Worm (Caenorhabditis elegans) whole organism, L1 larva: Measurements from ENCODE around the gene Y8A9A.2.

Experiments
- C04F5.9 ChIP-seq: sonication (generic microtip); optimal IDR thresholded peaks from 2 replicates; lab custom pipeline; 2016; ENCODE audit warnings: missing genetic modification characterization, missing compliant biosample characterization
- C16A3.4 ChIP-seq: fragments of 150-350 bp; optimal IDR thresholded peaks from 2 replicates; lab custom pipeline; 2014; ENCODE audit warnings: missing biosample characterization, missing genetic modification characterization
- aly-2 ChIP-seq: fragments of 150-350 bp; optimal IDR thresholded peaks from 2 replicates; lab custom pipeline; 2014; ENCODE audit warnings: missing biosample characterization, missing genetic modification characterization
- blmp-1 ChIP-seq: fragments of 150-350 bp; optimal IDR thresholded peaks from 2 replicates; lab custom pipeline; 2014; ENCODE audit warnings: missing biosample characterization, missing genetic modification characterization
- ceh-63 ChIP-seq: fragments of 200-800 bp; sonication (Bioruptor generic); optimal IDR thresholded peaks from 2 replicates; lab custom pipeline; 2018; ENCODE audit warnings: mild to moderate bottlenecking, missing genetic modification characterization, missing compliant biosample characterization
- ceh-8 ChIP-seq: fragments of 200-800 bp; sonication (Bioruptor generic); optimal IDR thresholded peaks from 2 replicates; lab custom pipeline; 2018; ENCODE audit warnings: mild to moderate bottlenecking, missing genetic modification characterization, moderate library complexity, missing compliant biosample characterization
- efl-1 ChIP-seq, 4 experiments: fragments of 150-350 bp; optimal IDR thresholded peaks in 3 of 4; peaks in 1 of 4; 1 replicate in 1 of 4; 2 replicates in 3 of 4; lab custom pipeline; 2014; ENCODE audit warnings: missing biosample characterization in 2 of 4, missing genetic modification characterization in 2 of 4, missing genetic modification reagents in 2 of 4
- elt-2 ChIP-seq: sonication (generic microtip); optimal IDR thresholded peaks from 2 replicates; lab custom pipeline; 2016; ENCODE audit warnings: missing genetic modification characterization, mild to moderate bottlenecking, inconsistent platforms, missing compliant biosample characterization, missing genetic modification reagents
- ets-5 ChIP-seq: fragments of 200-800 bp; sonication (Bioruptor generic); IDR thresholded peaks from 2 replicates; pipeline ENCODE4 v1.3.6; 2022; ENCODE audit warnings: missing genetic modification characterization, missing compliant biosample characterization
- fkh-10 ChIP-seq: sonication (generic microtip); optimal IDR thresholded peaks from 2 replicates; lab custom pipeline; 2017; ENCODE audit warnings: missing biosample characterization, missing genetic modification reagents, missing genetic modification characterization
- fkh-8 ChIP-seq: sonication (generic microtip); optimal IDR thresholded peaks from 2 replicates; lab custom pipeline; 2016; ENCODE audit warnings: mild to moderate bottlenecking, missing genetic modification characterization, missing compliant biosample characterization
- grh-1 ChIP-seq: fragments of 200-800 bp; sonication (Bioruptor generic); IDR thresholded peaks from 2 replicates; pipeline ENCODE4 v1.3.6; 2022; ENCODE audit warnings: missing genetic modification reagents, missing genetic modification characterization, missing compliant biosample characterization
- hpl-2 ChIP-seq: fragments of 150-350 bp; optimal IDR thresholded peaks from 2 replicates; lab custom pipeline; 2014; ENCODE audit warnings: missing biosample characterization, missing genetic modification reagents, missing genetic modification characterization
- irx-1 ChIP-seq: sonication (generic microtip); optimal IDR thresholded peaks from 2 replicates; lab custom pipeline; 2016; ENCODE audit warnings: missing genetic modification characterization, missing compliant biosample characterization
- lin-14 ChIP-seq: fragments of 200-800 bp; sonication (Bioruptor generic); optimal IDR thresholded peaks from 2 replicates; lab custom pipeline; 2018; ENCODE audit warnings: mild to moderate bottlenecking, missing genetic modification characterization, moderate library complexity, missing compliant biosample characterization
- lsy-2 ChIP-seq, 2 experiments: fragments of 150-350 bp; optimal IDR thresholded peaks; 2 replicates each; lab custom pipeline; 2014; ENCODE audit warnings: missing biosample characterization in 2 of 2, missing genetic modification characterization in 2 of 2
- mab-9 ChIP-seq: fragments of 200-800 bp; sonication (Bioruptor generic); IDR thresholded peaks from 2 replicates; pipeline ENCODE4 v1.3.6; 2022; ENCODE audit warnings: missing genetic modification reagents, missing genetic modification characterization, missing compliant biosample characterization
- mdl-1 ChIP-seq, 2 experiments: fragments of 150-350 bp; optimal IDR thresholded peaks; 2 replicates each; lab custom pipeline; 2014 to 2017; ENCODE audit warnings: missing biosample characterization in 2 of 2, missing genetic modification characterization in 2 of 2, inconsistent platforms in 1 of 2
- mep-1 ChIP-seq: fragments of 150-350 bp; optimal IDR thresholded peaks from 2 replicates; lab custom pipeline; 2014; ENCODE audit warnings: missing biosample characterization, missing genetic modification characterization
- nhr-20 ChIP-seq: sonication (generic microtip); optimal IDR thresholded peaks from 2 replicates; lab custom pipeline; 2016; ENCODE audit warnings: mild to moderate bottlenecking, missing genetic modification characterization, missing compliant biosample characterization
- nhr-28 ChIP-seq: fragments of 150-350 bp; optimal IDR thresholded peaks from 2 replicates; lab custom pipeline; 2014; ENCODE audit warnings: missing biosample characterization, missing genetic modification characterization
- nhr-47 ChIP-seq: sonication (generic microtip); optimal IDR thresholded peaks from 2 replicates; lab custom pipeline; 2016; ENCODE audit warnings: mild to moderate bottlenecking, missing genetic modification characterization, moderate library complexity, missing compliant biosample characterization
- nhr-71 ChIP-seq: sonication (generic microtip); optimal IDR thresholded peaks from 2 replicates; lab custom pipeline; 2016; ENCODE audit warnings: mild to moderate bottlenecking, missing genetic modification characterization, moderate library complexity, missing compliant biosample characterization
- nhr-76 ChIP-seq: sonication (generic microtip); optimal IDR thresholded peaks from 2 replicates; lab custom pipeline; 2017; ENCODE audit warnings: missing biosample characterization, missing genetic modification characterization
- pag-3 ChIP-seq: sonication (generic microtip); optimal IDR thresholded peaks from 2 replicates; lab custom pipeline; 2017; ENCODE audit warnings: missing genetic modification characterization, mild to moderate bottlenecking, missing compliant biosample characterization, antibody characterized with exemption, borderline replicate concordance; ENCODE audit not compliant: insufficient read depth
- snpc-4 ChIP-seq: fragments of 150-350 bp; optimal IDR thresholded peaks from 2 replicates; lab custom pipeline; 2014; ENCODE audit warnings: missing biosample characterization, missing genetic modification characterization
- snu-23 ChIP-seq: sonication (generic microtip); optimal IDR thresholded peaks from 2 replicates; lab custom pipeline; 2016; ENCODE audit warnings: missing genetic modification characterization, missing compliant biosample characterization
- sox-4 ChIP-seq: sonication (generic microtip); optimal IDR thresholded peaks from 2 replicates; lab custom pipeline; 2016; ENCODE audit warnings: missing genetic modification characterization, missing compliant biosample characterization
- tlp-1 ChIP-seq: fragments of 150-350 bp; optimal IDR thresholded peaks from 2 replicates; lab custom pipeline; 2014; ENCODE audit warnings: missing biosample characterization, missing genetic modification characterization
- unc-30 ChIP-seq: sonication (generic microtip); optimal IDR thresholded peaks from 2 replicates; lab custom pipeline; 2017; ENCODE audit warnings: missing biosample characterization, missing genetic modification characterization
- unc-62 ChIP-seq: fragments of 150-350 bp; optimal IDR thresholded peaks from 2 replicates; lab custom pipeline; 2014; ENCODE audit warnings: missing biosample characterization, missing genetic modification reagents, missing genetic modification characterization
- xbp-1 ChIP-seq: sonication (generic microtip); optimal IDR thresholded peaks from 2 replicates; lab custom pipeline; 2016; ENCODE audit warnings: missing genetic modification characterization, missing compliant biosample characterization
- zip-4 ChIP-seq: fragments of 200-800 bp; sonication (Bioruptor generic); optimal IDR thresholded peaks from 2 replicates; lab custom pipeline; 2018; ENCODE audit warnings: mild to moderate bottlenecking, missing genetic modification characterization, moderate library complexity, missing compliant biosample characterization
- ztf-4 ChIP-seq: fragments of 150-350 bp; optimal IDR thresholded peaks from 2 replicates; lab custom pipeline; 2014; ENCODE audit warnings: missing biosample characterization, missing genetic modification characterization

The Y8A9A.2 gene

ce11 chrII:3777802-3778201 is 17.6 kb upstream of the Y8A9A.2 start:
- no peak for TF ChIP-seq grh-1 (GFP tag; lab: Robert Waterston, UW)
- no peak for TF ChIP-seq aly-2
- TF ChIP-seq nhr-20 (tag; lab: Kevin White, UChicago) = no peak
- peak; percentile 35 for TF ChIP-seq nhr-71
- TF ChIP-seq mdl-1 (tag; optimal IDR thresholded peaks at IDR 0.05; lab: Kevin White, UChicago) = no peak
- TF ChIP-seq fkh-10 (GFP tag; lab: Kevin White, UChicago) = peak; percentile 36
- TF ChIP-seq fkh-8 (tag; lab: Kevin White, UChicago) = peak; percentile 51
- peak; percentile 79 for TF ChIP-seq ceh-8 (GFP tag; lab: Kevin White, UChicago)
- TF ChIP-seq nhr-47 (tag; lab: Kevin White, UChicago) = peak; percentile 1

- TF ChIP-seq lsy-2 (tag; optimal IDR thresholded peaks at IDR 0.05; lab: Kevin White, UChicago) = no peak
- no peak for TF ChIP-seq nhr-76 (tag; lab: Kevin White, UChicago)
- no peak for TF ChIP-seq hpl-2 (GFP tag; lab: Kevin White, UChicago)
- no peak for TF ChIP-seq snu-23 (GFP tag; lab: Kevin White, UChicago)
- TF ChIP-seq ztf-4 (tag; lab: Kevin White, UChicago) = no peak
- TF ChIP-seq mep-1 (tag; lab: Kevin White, UChicago) = no peak
- TF ChIP-seq C04F5.9 = no peak
- TF ChIP-seq sox-4 = no peak
- TF ChIP-seq grh-1 (GFP tag; lab: Robert Waterston, UW) = no peak
- TF ChIP-seq fkh-8 (tag; lab: Kevin White, UChicago) = no peak
- no peak for TF ChIP-seq ceh-8 (GFP tag; lab: Kevin White, UChicago)
- no peak for TF ChIP-seq irx-1 (tag; lab: Kevin White, UChicago)
- no peak for TF ChIP-seq pag-3 (tag; lab: Kevin White, UChicago)
- no peak for TF ChIP-seq C16A3.4 (tag; lab: Kevin White, UChicago)
- no peak for TF ChIP-seq unc-62 (GFP tag; lab: Kevin White, UChicago)
Measured at ce11 chrII:3779463-3779862, 16.0 kb upstream of the Y8A9A.2 start, which contains the start of gene T24E12.11. T24E12.11 (minus strand) TSS chrII:3779563.

DNA sequence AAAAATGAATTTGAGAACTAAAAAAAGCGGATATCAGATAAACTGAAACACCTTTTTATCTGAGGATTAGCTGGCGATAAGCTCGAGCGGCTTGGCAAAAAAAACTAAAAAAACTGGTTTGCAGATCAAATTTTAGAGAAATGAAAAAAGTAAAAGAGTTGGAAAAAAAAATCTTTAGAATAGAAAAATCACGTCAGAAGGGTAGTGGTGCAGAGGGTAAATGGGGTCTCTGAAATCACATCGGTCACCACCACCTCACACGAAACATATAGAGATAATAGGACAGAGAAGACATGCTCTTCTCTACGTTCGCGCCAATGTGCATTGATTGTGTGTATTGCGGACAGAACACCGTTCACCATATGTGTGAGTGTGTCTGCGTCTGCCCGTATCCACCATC is 14.2 kb upstream of the Y8A9A.2 start:
- TF ChIP-seq efl-1 (optimal IDR thresholded peaks at IDR 0.05; lab: Kevin White, UChicago) (no peak), efl-1 (GFP tag; optimal IDR thresholded peaks at IDR 0.05 in 1 of 2; lab: Kevin White, UChicago) (peak in 1 of 2 experiments; percentile 67), unc-30 (tag; lab: Kevin White, UChicago) (no peak)

- TF ChIP-seq efl-1 (optimal IDR thresholded peaks at IDR 0.05; lab: Kevin White, UChicago) (no peak), efl-1 (GFP tag; optimal IDR thresholded peaks at IDR 0.05 in 1 of 2; lab: Kevin White, UChicago) (no peak), elt-2 (no peak), xbp-1 (tag; lab: Kevin White, UChicago) (no peak), mdl-1 (tag; optimal IDR thresholded peaks at IDR 0.05; lab: Kevin White, UChicago) (no peak), ets-5 (GFP tag; lab: Robert Waterston, UW) (no peak), nhr-76 (tag; lab: Kevin White, UChicago) (no peak), tlp-1 (no peak), zip-4 (no peak), ceh-8 (GFP tag; lab: Kevin White, UChicago) (no peak), lin-14 (no peak), snu-23 (GFP tag; lab: Kevin White, UChicago) (no peak), nhr-28 (tag; lab: Kevin White, UChicago) (no peak), mab-9 (GFP tag; lab: Robert Waterston, UW) (no peak), ceh-63 (GFP tag; lab: Kevin White, UChicago) (no peak), blmp-1 (tag; lab: Kevin White, UChicago) (no peak), snpc-4 (tag; lab: Kevin White, UChicago) (no peak)
Measured at ce11 chrII:3782309-3783000, 13.0 kb upstream of the Y8A9A.2 start, which contains the start of gene T24E12.2. T24E12.2 (plus strand) TSS chrII:3782950.
